Worm (Caenorhabditis elegans) whole organism, L4 larva: ENCODE data around the gene C34D4.2.

Experiments
- ama-1 ChIP-seq: fragments of 150-350 bp; optimal IDR thresholded peaks from 2 replicates; lab custom pipeline; 2014; ENCODE audit warnings: inconsistent platforms, mixed read lengths
- ces-1 ChIP-seq: fragments of 150-350 bp; sonication (generic microtip); optimal IDR thresholded peaks from 4 replicates; lab custom pipeline; 2014; ENCODE audit warnings: missing biosample characterization, missing genetic modification reagents, missing genetic modification characterization
- dmd-8 ChIP-seq: fragments of 200-800 bp; sonication (Bioruptor generic); IDR thresholded peaks from 2 replicates; pipeline ENCODE4 v1.3.6; 2022; ENCODE audit warnings: missing genetic modification characterization, missing compliant biosample characterization
- dpl-1 ChIP-seq: fragments of 150-350 bp; optimal IDR thresholded peaks from 2 replicates; lab custom pipeline; 2014; ENCODE audit warnings: missing biosample characterization, missing genetic modification reagents, missing genetic modification characterization
- fkh-10 ChIP-seq: fragments of 150-350 bp; optimal IDR thresholded peaks from 2 replicates; lab custom pipeline; 2014; ENCODE audit warnings: missing biosample characterization, missing genetic modification reagents, missing genetic modification characterization
- lsy-2 ChIP-seq, 2 experiments: fragments of 150-350 bp in 1 of 2; sonication (generic microtip) in 1 of 2; optimal IDR thresholded peaks; 2 replicates each; lab custom pipeline; 2014 to 2017; ENCODE audit warnings: missing biosample characterization in 2 of 2, missing genetic modification characterization in 2 of 2
- mdl-1 ChIP-seq, 2 experiments: fragments of 150-350 bp in 1 of 2; sonication (generic microtip) in 1 of 2; optimal IDR thresholded peaks; 2 replicates each; lab custom pipeline; 2014 to 2017; ENCODE audit warnings: missing biosample characterization in 2 of 2, missing genetic modification characterization in 2 of 2
- nhr-76 ChIP-seq: fragments of 150-350 bp; optimal IDR thresholded peaks from 2 replicates; lab custom pipeline; 2014; ENCODE audit warnings: missing biosample characterization, missing genetic modification characterization
- pha-4 ChIP-seq, 2 experiments: fragments of 150-350 bp in 1 of 2; fragments of 200-800 bp in 1 of 2; sonication (Bioruptor generic) in 1 of 2; IDR thresholded peaks in 1 of 2; optimal IDR thresholded peaks in 1 of 2; 2 replicates each; pipeline versions ENCODE4 v1.3.6 to Lab custom; 2014 to 2022; ENCODE audit warnings: missing genetic modification characterization in 2 of 2, missing genetic modification reagents in 2 of 2, missing biosample characterization in 1 of 2, missing compliant biosample characterization in 1 of 2
- php-3 ChIP-seq: fragments of 200-800 bp; sonication (Bioruptor generic); IDR thresholded peaks from 2 replicates; pipeline ENCODE4 v1.3.6; 2022; ENCODE audit warnings: missing genetic modification reagents, missing genetic modification characterization, missing compliant biosample characterization
- snpc-4 ChIP-seq: fragments of 150-350 bp; optimal IDR thresholded peaks from 2 replicates; lab custom pipeline; 2014; ENCODE audit warnings: missing biosample characterization, missing genetic modification characterization
- tag-97 ChIP-seq: fragments of 200-800 bp; sonication (Bioruptor generic); IDR thresholded peaks from 2 replicates; pipeline ENCODE4 v1.3.6; 2022; ENCODE audit warnings: missing genetic modification characterization, missing compliant biosample characterization
- unc-39 ChIP-seq: sonication (generic microtip); optimal IDR thresholded peaks from 2 replicates; lab custom pipeline; 2017; ENCODE audit warnings: missing biosample characterization, missing genetic modification characterization
- unc-62 ChIP-seq, 3 experiments: fragments of 150-350 bp in 1 of 3; sonication (generic microtip); optimal IDR thresholded peaks in 2 of 3; peaks in 1 of 3; 1 replicate in 1 of 3; 2 replicates in 2 of 3; lab custom pipeline; 2014 to 2017; ENCODE audit warnings: missing biosample characterization in 3 of 3, missing genetic modification characterization in 3 of 3, missing genetic modification reagents in 3 of 3, missing genotype in 1 of 3

DNA sequence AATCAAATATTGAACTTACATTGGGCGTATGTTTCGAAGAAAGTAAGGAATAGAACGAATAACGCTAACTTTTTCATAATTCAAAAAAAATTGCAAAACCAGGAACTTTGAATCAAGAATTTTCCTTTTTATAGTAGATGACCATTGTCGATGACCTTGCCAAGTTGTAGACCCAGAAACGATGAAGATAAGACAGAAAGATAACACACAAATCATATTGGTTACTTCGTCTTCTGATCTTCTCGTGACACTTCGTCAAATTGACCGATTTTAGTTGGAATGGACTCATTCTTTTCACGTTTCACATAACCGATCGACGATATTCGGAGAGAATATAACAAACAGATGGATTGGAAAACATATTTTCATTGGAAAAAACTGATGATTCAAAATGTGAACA, 22.7 kb upstream of the C34D4.2 start, which contains the start of gene grsp-3:
- TF ChIP-seq php-3 (GFP tag; lab: Robert Waterston, UW) (no peak), pha-4 (GFP tag; IDR thresholded peaks at IDR 0.05; lab: Robert Waterston, UW) (no peak), pha-4 (tag; optimal IDR thresholded peaks at IDR 0.05; lab: Kevin White, UChicago) (no peak), unc-62 (GFP tag; optimal IDR thresholded peaks at IDR 0.05 in 1 of 2; lab: Kevin White, UChicago) (no peak), unc-62 (tag; optimal IDR thresholded peaks at IDR 0.05; lab: Kevin White, UChicago) (no peak), ces-1 (GFP tag; lab: Kevin White, UChicago) (no peak), unc-39 (tag; lab: Kevin White, UChicago) (no peak), tag-97 (GFP tag; lab: Robert Waterston, UW) (no peak), mdl-1 (tag; optimal IDR thresholded peaks at IDR 0.05; lab: Kevin White, UChicago) (no peak), snpc-4 (tag; lab: Kevin White, UChicago) (no peak), lsy-2 (tag; optimal IDR thresholded peaks at IDR 0.05; lab: Kevin White, UChicago) (no peak), ama-1 (lab: Kevin White, UChicago) (no peak), dmd-8 (no peak), fkh-10 (no peak), dpl-1 (no peak), nhr-76 (no peak)
